Fruit fly (Drosophila melanogaster) whole organism, prepupa: ENCODE measurements around the gene nompC.
A peak's percentile ranks its signal among the peaks of the same experiment; 100 is the strongest.

Source experiments
- Blimp-1 ChIP-seq: fragments of 200-800 bp; sonication (Bioruptor generic); optimal IDR thresholded peaks from 3 replicates; lab custom pipeline; 2017; ENCODE audit warnings: missing biosample characterization, missing genetic modification characterization, mild to moderate bottlenecking, moderate library complexity, missing genetic modification reagents
- CG10631 ChIP-seq: fragments of 200-800 bp; sonication (Bioruptor generic); optimal IDR thresholded peaks from 2 replicates; lab custom pipeline; 2016; ENCODE audit warnings: missing biosample characterization, missing genetic modification characterization
- CG11762 ChIP-seq: fragments of 200-800 bp; sonication (Bioruptor generic); optimal IDR thresholded peaks from 3 replicates; lab custom pipeline; 2016; ENCODE audit warnings: missing biosample characterization, missing genetic modification characterization; ENCODE audit not compliant: insufficient read depth
- CG11902 ChIP-seq: fragments of 200-800 bp; sonication (Bioruptor generic); optimal IDR thresholded peaks from 3 replicates; lab custom pipeline; 2016; ENCODE audit warnings: missing biosample characterization, missing genetic modification characterization
- CG1621 ChIP-seq: fragments of 200-800 bp; sonication (Bioruptor generic); optimal IDR thresholded peaks from 3 replicates; lab custom pipeline; 2018; ENCODE audit warnings: missing biosample characterization, mild to moderate bottlenecking, missing genetic modification characterization
- CG16779 ChIP-seq: fragments of 200-800 bp; sonication (Bioruptor generic); optimal IDR thresholded peaks from 3 replicates; lab custom pipeline; 2017; ENCODE audit warnings: missing biosample characterization, mild to moderate bottlenecking, missing genetic modification characterization
- CG3032 ChIP-seq: fragments of 200-800 bp; optimal IDR thresholded peaks from 2 replicates; lab custom pipeline; 2019; ENCODE audit warnings: missing biosample characterization, mild to moderate bottlenecking, missing genetic modification characterization, moderate library complexity
- CG31627 ChIP-seq: fragments of 200-800 bp; sonication (Bioruptor generic); optimal IDR thresholded peaks from 3 replicates; lab custom pipeline; 2016; ENCODE audit warnings: missing biosample characterization, missing genetic modification characterization
- CG34406 ChIP-seq: fragments of 200-800 bp; sonication (Bioruptor generic); optimal IDR thresholded peaks from 3 replicates; lab custom pipeline; 2016; ENCODE audit warnings: missing biosample characterization, missing genetic modification characterization
- CG3919 ChIP-seq: fragments of 200-800 bp; sonication (Bioruptor generic); optimal IDR thresholded peaks from 3 replicates; lab custom pipeline; 2016; ENCODE audit warnings: missing biosample characterization, missing genetic modification characterization
- CG6163 ChIP-seq: fragments of 200-800 bp; sonication (Bioruptor generic); IDR thresholded peaks from 3 replicates; pipeline ENCODE4 v1.3.6; 2022; ENCODE audit warnings: missing biosample characterization, missing genetic modification characterization
- CG6276 ChIP-seq: fragments of 200-800 bp; sonication (Bioruptor generic); optimal IDR thresholded peaks from 2 replicates; lab custom pipeline; 2017; ENCODE audit warnings: missing biosample characterization, mild to moderate bottlenecking, missing genetic modification characterization
- CG6792 ChIP-seq: fragments of 200-800 bp; sonication (Bioruptor generic); optimal IDR thresholded peaks from 3 replicates; lab custom pipeline; 2016; ENCODE audit warnings: missing biosample characterization, missing genetic modification characterization
- CG6808 ChIP-seq: fragments of 200-800 bp; sonication (Bioruptor generic); optimal IDR thresholded peaks from 3 replicates; lab custom pipeline; 2017; ENCODE audit warnings: missing biosample characterization, missing genetic modification characterization, mild to moderate bottlenecking, moderate library complexity, missing genetic modification reagents
- CG7368 ChIP-seq: fragments of 200-800 bp; sonication (Bioruptor generic); optimal IDR thresholded peaks from 3 replicates; lab custom pipeline; 2016; ENCODE audit warnings: missing biosample characterization, missing genetic modification characterization
- CG8119 ChIP-seq: fragments of 200-800 bp; sonication (Bioruptor generic); IDR thresholded peaks from 3 replicates; pipeline ENCODE4 v1.3.6; 2022; ENCODE audit warnings: missing biosample characterization, missing genetic modification characterization
- CG8319 ChIP-seq: fragments of 200-800 bp; sonication (Bioruptor generic); optimal IDR thresholded peaks from 3 replicates; lab custom pipeline; 2016; ENCODE audit warnings: missing biosample characterization, missing genetic modification characterization
- CG9139 ChIP-seq: fragments of 200-800 bp; sonication (Bioruptor generic); optimal IDR thresholded peaks from 3 replicates; lab custom pipeline; 2017; ENCODE audit warnings: missing biosample characterization, mild to moderate bottlenecking, missing genetic modification characterization
- Eip75B ChIP-seq: fragments of 200-800 bp; sonication (Bioruptor generic); optimal IDR thresholded peaks from 3 replicates; lab custom pipeline; 2016; ENCODE audit warnings: missing biosample characterization, missing genetic modification characterization
- Eip78C ChIP-seq: fragments of 200-800 bp; sonication (Bioruptor generic); peaks from one replicate; lab custom pipeline; 2016; ENCODE audit warnings: missing biosample characterization, missing genetic modification characterization
- Eip93F ChIP-seq: fragments of 200-800 bp; sonication (Bioruptor generic); optimal IDR thresholded peaks from 2 replicates; lab custom pipeline; 2016; ENCODE audit warnings: missing biosample characterization, mild to moderate bottlenecking, missing genetic modification characterization
- Ets21C ChIP-seq: fragments of 200-800 bp; sonication (Bioruptor generic); optimal IDR thresholded peaks from 3 replicates; lab custom pipeline; 2016; ENCODE audit warnings: missing biosample characterization, missing genetic modification characterization
- Gug ChIP-seq: fragments of 200-800 bp; sonication (Bioruptor generic); IDR thresholded peaks from 2 replicates; pipeline ENCODE4 v1.3.6; 2022; ENCODE audit warnings: missing biosample characterization, missing genetic modification characterization
- Hr39 ChIP-seq: fragments of 200-800 bp; sonication (Bioruptor generic); optimal IDR thresholded peaks from 2 replicates; lab custom pipeline; 2016; ENCODE audit warnings: missing biosample characterization, missing genetic modification characterization
- Hr4 ChIP-seq: fragments of 200-800 bp; sonication (Bioruptor generic); optimal IDR thresholded peaks from 3 replicates; lab custom pipeline; 2016; ENCODE audit warnings: missing biosample characterization, missing genetic modification characterization
- Lpt ChIP-seq: fragments of 200-800 bp; sonication (Bioruptor generic); optimal IDR thresholded peaks from 3 replicates; lab custom pipeline; 2016; ENCODE audit warnings: missing biosample characterization, missing genetic modification characterization
- OdsH ChIP-seq: fragments of 200-800 bp; sonication (Bioruptor generic); optimal IDR thresholded peaks from 3 replicates; lab custom pipeline; 2016; ENCODE audit warnings: missing biosample characterization, missing genetic modification characterization
- Smox ChIP-seq: fragments of 200-800 bp; sonication (Bioruptor generic); optimal IDR thresholded peaks from 3 replicates; lab custom pipeline; 2016; ENCODE audit warnings: missing biosample characterization, missing genetic modification characterization
- Sox102F ChIP-seq: fragments of 200-800 bp; sonication (Bioruptor generic); optimal IDR thresholded peaks from 2 replicates; lab custom pipeline; 2016; ENCODE audit warnings: missing biosample characterization, mild to moderate bottlenecking, missing genetic modification characterization
- Sox14 ChIP-seq: fragments of 200-800 bp; sonication (Bioruptor generic); optimal IDR thresholded peaks from 3 replicates; lab custom pipeline; 2016; ENCODE audit warnings: missing biosample characterization, missing genetic modification characterization
- Sox15 ChIP-seq: fragments of 200-800 bp; sonication (Bioruptor generic); optimal IDR thresholded peaks from 3 replicates; lab custom pipeline; 2016; ENCODE audit warnings: missing biosample characterization, missing genetic modification characterization
- achi ChIP-seq: fragments of 200-800 bp; sonication (Bioruptor generic); optimal IDR thresholded peaks from 3 replicates; lab custom pipeline; 2016; ENCODE audit warnings: missing biosample characterization, missing genetic modification characterization
- dac ChIP-seq: fragments of 200-800 bp; sonication (Bioruptor generic); optimal IDR thresholded peaks from 2 replicates; lab custom pipeline; 2017; ENCODE audit warnings: missing biosample characterization, mild to moderate bottlenecking, missing genetic modification characterization
- dsx ChIP-seq: fragments of 200-800 bp; optimal IDR thresholded peaks from 3 replicates; lab custom pipeline; 2019; ENCODE audit warnings: missing biosample characterization, mild to moderate bottlenecking, missing genetic modification characterization, moderate library complexity; ENCODE audit not compliant: poor library complexity, severe bottlenecking
- eg ChIP-seq: fragments of 200-800 bp; sonication (Bioruptor generic); IDR thresholded peaks from 3 replicates; pipeline ENCODE4 v1.3.6; 2022; ENCODE audit warnings: missing biosample characterization, missing genetic modification characterization
- esn ChIP-seq: fragments of 200-800 bp; sonication (Bioruptor generic); optimal IDR thresholded peaks from 2 replicates; lab custom pipeline; 2016; ENCODE audit warnings: missing biosample characterization, mild to moderate bottlenecking, missing genetic modification characterization, moderate library complexity
- fd59A ChIP-seq: fragments of 200-800 bp; sonication (Bioruptor generic); optimal IDR thresholded peaks from 2 replicates; lab custom pipeline; 2017; ENCODE audit warnings: missing biosample characterization, mild to moderate bottlenecking, missing genetic modification characterization, missing genetic modification reagents
- fkh ChIP-seq: fragments of 200-800 bp; sonication (Bioruptor generic); optimal IDR thresholded peaks from 3 replicates; lab custom pipeline; 2017; ENCODE audit warnings: missing biosample characterization, mild to moderate bottlenecking, missing genetic modification characterization, moderate library complexity
- lz ChIP-seq: fragments of 200-800 bp; sonication (Bioruptor generic); optimal IDR thresholded peaks from 3 replicates; lab custom pipeline; 2016; ENCODE audit warnings: missing biosample characterization, missing genetic modification characterization
- net ChIP-seq: fragments of 200-800 bp; sonication (Bioruptor generic); optimal IDR thresholded peaks from 3 replicates; lab custom pipeline; 2016; ENCODE audit warnings: missing biosample characterization, missing genetic modification characterization
- salr ChIP-seq, 2 experiments: fragments of 200-800 bp; sonication (Bioruptor generic); optimal IDR thresholded peaks; 3 replicates each; lab custom pipeline; 2016 to 2018; ENCODE audit warnings: missing biosample characterization in 2 of 2, missing genetic modification characterization in 2 of 2, mild to moderate bottlenecking in 1 of 2
- spab ChIP-seq: fragments of 200-800 bp; sonication (Bioruptor generic); optimal IDR thresholded peaks from 2 replicates; lab custom pipeline; 2017; ENCODE audit warnings: missing biosample characterization, mild to moderate bottlenecking, missing genetic modification characterization, missing genetic modification reagents
- ss ChIP-seq, 2 experiments: fragments of 200-800 bp; sonication (Bioruptor generic); optimal IDR thresholded peaks; 2 replicates in 1 of 2; 3 replicates in 1 of 2; lab custom pipeline; 2017 to 2018; ENCODE audit warnings: mild to moderate bottlenecking in 2 of 2, missing biosample characterization in 2 of 2, missing genetic modification characterization in 2 of 2, moderate library complexity in 1 of 2
- topi ChIP-seq: fragments of 200-800 bp; sonication (Bioruptor generic); optimal IDR thresholded peaks from 3 replicates; lab custom pipeline; 2016; ENCODE audit warnings: missing biosample characterization, missing genetic modification characterization
- vri ChIP-seq: fragments of 200-800 bp; sonication (Bioruptor generic); optimal IDR thresholded peaks from 3 replicates; lab custom pipeline; 2016; ENCODE audit warnings: missing biosample characterization, mild to moderate bottlenecking, missing genetic modification characterization

The nompC gene

DNA sequence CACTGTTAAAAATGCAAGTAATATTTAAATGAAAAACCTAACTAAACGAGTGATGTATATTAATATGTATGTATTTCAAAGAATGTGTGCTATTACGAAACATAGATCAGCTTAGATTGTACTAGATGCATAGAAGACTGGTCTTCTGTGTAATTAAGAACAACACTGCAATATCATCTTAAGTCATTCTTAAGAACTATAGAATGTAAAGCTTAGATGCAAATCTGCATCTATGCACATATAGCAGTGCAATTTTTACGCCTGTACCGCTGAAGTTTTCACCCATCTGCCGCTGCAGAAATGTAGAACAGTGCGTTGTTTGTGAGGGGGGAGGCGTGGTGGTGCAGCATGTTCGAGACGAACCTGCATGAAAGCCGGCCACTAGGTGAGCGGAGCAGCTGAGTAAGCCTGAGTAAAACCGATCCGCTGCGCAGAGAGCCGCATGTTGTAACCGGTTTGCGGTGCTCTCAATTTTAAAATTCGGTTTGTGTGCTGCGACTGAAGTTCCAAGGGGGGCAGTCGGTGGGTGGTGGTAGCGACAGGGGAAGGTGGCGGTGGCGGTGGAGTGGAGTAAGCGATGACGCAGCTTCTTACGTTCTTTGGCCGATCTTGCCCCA lies 49.2 kb upstream of the nompC start (continued):
- peak; percentile 92 for TF ChIP-seq CG6808 (GFP tag; lab: Kevin White, UChicago)
- TF ChIP-seq CG8119 (GFP tag; lab: Robert Waterston, UW): peak; percentile 75
- TF ChIP-seq achi: peak; percentile 83
- TF ChIP-seq Ets21C (GFP tag; lab: Kevin White, UChicago): peak; percentile 33
- TF ChIP-seq dac: peak; percentile 47
- TF ChIP-seq Smox (GFP tag; lab: Kevin White, UChicago): peak; percentile 63
- TF ChIP-seq CG6792: peak; percentile 72
- peak; percentile 62 for TF ChIP-seq Hr4 (GFP tag; lab: Kevin White, UChicago)
- peak; percentile 86 for TF ChIP-seq CG11762 (GFP tag; lab: Kevin White, UChicago)
- TF ChIP-seq Eip75B (GFP tag; lab: Kevin White, UChicago): peak; percentile 59
- peak; percentile 87 for TF ChIP-seq CG1621 (tag; lab: Kevin White, UChicago)
- TF ChIP-seq OdsH (GFP tag; lab: Kevin White, UChicago): peak; percentile 83
- TF ChIP-seq CG3032 (tag; lab: Kevin White, UChicago): peak; percentile 93
- peak; percentile 52 for TF ChIP-seq Eip93F
- peak; percentile 35 for TF ChIP-seq CG16779 (tag; lab: Kevin White, UChicago)
- peak; percentile 98 for TF ChIP-seq Eip78C

DNA sequence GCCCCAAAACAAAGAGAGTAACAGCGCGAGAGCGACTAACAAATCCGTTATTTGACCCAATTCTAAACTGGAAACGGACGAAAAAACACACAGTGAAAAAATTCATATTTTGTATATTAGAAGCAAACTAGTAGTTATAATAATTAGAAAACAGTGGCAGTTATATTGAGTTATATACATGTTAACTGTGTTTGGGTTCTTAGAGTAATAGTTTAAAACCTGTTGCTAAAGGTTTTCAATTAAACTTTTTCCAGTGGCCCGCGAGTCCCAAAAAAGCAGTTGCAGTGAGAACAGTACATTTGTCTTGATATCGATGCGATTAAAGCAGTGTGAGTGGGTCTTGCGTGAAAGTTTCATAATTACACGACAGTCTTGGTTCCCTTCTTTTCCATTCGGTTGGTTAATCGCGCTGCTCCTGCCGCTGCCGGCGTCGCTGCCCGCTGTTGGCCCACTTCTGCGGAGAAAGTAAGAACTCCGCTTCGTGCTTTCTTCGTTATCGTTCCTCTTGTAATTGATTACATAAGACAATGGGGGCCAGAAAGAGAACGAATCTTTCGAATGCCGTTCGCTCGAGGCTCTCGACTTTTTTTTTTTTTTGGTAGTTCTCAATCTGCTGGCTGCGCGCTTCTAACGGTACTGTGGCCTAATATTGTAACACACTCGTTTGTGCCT lies 48.6 kb upstream of the nompC start:
- TF ChIP-seq dac (peak; percentile 36), Ets21C (GFP tag; lab: Kevin White, UChicago) (peak; percentile 92), topi (GFP tag; lab: Kevin White, UChicago) (peak; percentile 93), Eip78C (peak; percentile 88), CG6276 (GFP tag; lab: Kevin White, UChicago) (peak; percentile 44), salr (GFP tag; optimal IDR thresholded peaks at IDR 0.05; lab: Kevin White, UChicago) (no peak), Sox15 (GFP tag; lab: Kevin White, UChicago) (peak; percentile 71), Smox (GFP tag; lab: Kevin White, UChicago) (peak; percentile 92), Blimp-1 (GFP tag; lab: Kevin White, UChicago) (peak; percentile 93), lz (GFP tag; lab: Kevin White, UChicago) (peak; percentile 91), eg (GFP tag; lab: Robert Waterston, UW) (peak; percentile 52; the same call in 2 of the 3 replicates), CG10631 (no peak), dsx (GFP tag; lab: Kevin White, UChicago) (no peak), spab (GFP tag; lab: Kevin White, UChicago) (no peak), CG8119 (GFP tag; lab: Robert Waterston, UW) (peak; percentile 51; the same call in 1 of the 3 replicates), CG6808 (GFP tag; lab: Kevin White, UChicago) (no peak), CG34406 (GFP tag; lab: Kevin White, UChicago) (peak; percentile 81), CG16779 (tag; lab: Kevin White, UChicago) (no peak), CG31627 (GFP tag; lab: Kevin White, UChicago) (peak; percentile 94), Eip93F (peak; percentile 84), Lpt (GFP tag; lab: Kevin White, UChicago) (no peak), Sox14 (GFP tag; lab: Kevin White, UChicago) (peak; percentile 85), CG3032 (tag; lab: Kevin White, UChicago) (no peak), Hr39 (peak; percentile 93), Hr4 (GFP tag; lab: Kevin White, UChicago) (peak; percentile 21), CG7368 (GFP tag; lab: Kevin White, UChicago) (peak; percentile 48), net (GFP tag; lab: Kevin White, UChicago) (peak; percentile 59), achi (peak; percentile 61), Gug (GFP tag; lab: Robert Waterston, UW) (no peak), ss (GFP tag; optimal IDR thresholded peaks at IDR 0.05; lab: Kevin White, UChicago) (no peak), Eip75B (GFP tag; lab: Kevin White, UChicago) (peak; percentile 85), esn (GFP tag; lab: Kevin White, UChicago) (peak; percentile 96), fkh (GFP tag; lab: Kevin White, UChicago) (no peak), CG8319 (GFP tag; lab: Kevin White, UChicago) (peak; percentile 54), vri (GFP tag; lab: Kevin White, UChicago) (no peak), CG11902 (peak; percentile 81), CG3919 (GFP tag; lab: Kevin White, UChicago) (peak; percentile 76), Sox102F (GFP tag; lab: Kevin White, UChicago) (peak; percentile 93), fd59A (GFP tag; lab: Kevin White, UChicago) (no peak), CG6163 (peak; percentile 72), CG1621 (tag; lab: Kevin White, UChicago) (no peak), OdsH (GFP tag; lab: Kevin White, UChicago) (peak; percentile 78), CG9139 (no peak)
